Worm (Caenorhabditis elegans) whole organism, L2 larva: ENCODE measurements around the gene F13H8.11.

Experiments
- Y55F3AM.14 ChIP-seq: fragments of 200-800 bp; sonication (Bioruptor generic); optimal IDR thresholded peaks from 2 replicates; lab custom pipeline; 2018; ENCODE audit warnings: mild to moderate bottlenecking, missing genetic modification characterization, missing compliant biosample characterization
- ama-1 ChIP-seq: fragments of 150-350 bp; optimal IDR thresholded peaks from 2 replicates; lab custom pipeline; 2018; ENCODE audit warnings: inconsistent platforms
- ceh-16 ChIP-seq: fragments of 150-350 bp; optimal IDR thresholded peaks from 2 replicates; lab custom pipeline; 2014; ENCODE audit warnings: missing biosample characterization, missing genetic modification characterization
- lin-13 ChIP-seq: fragments of 150-350 bp; optimal IDR thresholded peaks from 2 replicates; lab custom pipeline; 2014; ENCODE audit warnings: missing biosample characterization, missing genetic modification reagents, missing genetic modification characterization
- mab-5 ChIP-seq: fragments of 150-350 bp; optimal IDR thresholded peaks from 2 replicates; lab custom pipeline; 2014; ENCODE audit warnings: missing biosample characterization, missing genetic modification characterization
- nhr-237 ChIP-seq: fragments of 150-350 bp; optimal IDR thresholded peaks from 2 replicates; lab custom pipeline; 2014; ENCODE audit warnings: missing biosample characterization, missing genetic modification characterization
- nhr-25 ChIP-seq: fragments of 150-350 bp; sonication (generic microtip); optimal IDR thresholded peaks from 3 replicates; lab custom pipeline; 2014; ENCODE audit warnings: missing biosample characterization, missing genetic modification characterization

DNA sequence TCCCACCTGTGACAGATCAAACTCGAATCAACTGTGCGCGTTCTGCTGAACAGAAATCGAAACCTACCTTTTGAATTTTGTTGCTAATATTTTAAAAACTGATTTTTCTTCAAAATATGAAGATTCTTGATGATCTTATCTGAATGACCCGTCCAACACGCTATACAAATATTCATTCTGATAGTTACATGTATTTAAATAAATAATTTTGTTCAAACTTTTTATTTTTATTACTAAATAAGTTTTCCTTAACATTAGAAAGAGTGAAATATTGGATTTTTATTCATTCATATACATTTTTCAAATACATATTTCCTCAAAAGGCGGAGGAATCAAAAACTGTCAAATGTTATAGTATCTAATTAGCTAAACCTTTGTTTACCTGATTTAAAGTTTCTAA is 8.2 kb upstream of the F13H8.11 start, which contains the start of gene F13H8.8:
- TF ChIP-seq mab-5 (no peak), lin-13 (GFP tag; lab: Kevin White, UChicago) (no peak), nhr-25 (no peak), nhr-237 (no peak), Y55F3AM.14 (GFP tag; lab: Kevin White, UChicago) (no peak), ama-1 (no peak), ceh-16 (tag; lab: Kevin White, UChicago) (no peak)
